Fruit fly (Drosophila melanogaster) Kc167 (cell line): ENCODE data around the gene Mekk1.

ENCODE experiments used
- Myc ChIP-seq: fragments of >200 bp; optimal IDR thresholded peaks from 2 replicates; lab custom pipeline; 2017; ENCODE audit warnings: missing external identifiers
- Sin3A ChIP-seq: fragments of >200 bp; optimal IDR thresholded peaks from 2 replicates; lab custom pipeline; 2018; ENCODE audit warnings: missing external identifiers
- h ChIP-seq: fragments of >200 bp; optimal IDR thresholded peaks from 3 replicates; lab custom pipeline; 2018; ENCODE audit warnings: missing external identifiers
- insv ChIP-seq: fragments of >200 bp; optimal IDR thresholded peaks from 3 replicates; lab custom pipeline; 2018; ENCODE audit warnings: missing external identifiers
- psq ChIP-seq: fragments of >200 bp; optimal IDR thresholded peaks from 2 replicates; lab custom pipeline; 2017; ENCODE audit warnings: missing external identifiers
- ttk ChIP-seq: sonication (Bioruptor generic); optimal IDR thresholded peaks from 2 replicates; lab custom pipeline; 2017; ENCODE audit warnings: missing external identifiers

Gene Mekk1

dm6 chr3R:18721368-18721767 is 22.0 kb downstream of the Mekk1 start:
- no peak for TF ChIP-seq ttk (lab: Kevin White, UChicago)
- no peak for TF ChIP-seq psq (lab: Kevin White, UChicago)
- no peak for TF ChIP-seq Sin3A (lab: Kevin White, UChicago)
- TF ChIP-seq h (lab: Kevin White, UChicago), result no peak
- TF ChIP-seq insv, result no peak
- no peak for TF ChIP-seq Myc (lab: Kevin White, UChicago)

dm6 chr3R:18719767-18720341 is 23.5 kb downstream of the Mekk1 start:
- no peak for TF ChIP-seq Sin3A (lab: Kevin White, UChicago)
- no peak for TF ChIP-seq h (lab: Kevin White, UChicago)
- TF ChIP-seq insv, result no peak
- TF ChIP-seq ttk (lab: Kevin White, UChicago), result no peak
- no peak for TF ChIP-seq psq (lab: Kevin White, UChicago)
- no peak for TF ChIP-seq Myc (lab: Kevin White, UChicago)

dm6 chr3R:18707492-18707891 is 35.9 kb downstream of the Mekk1 start:
- TF ChIP-seq h (lab: Kevin White, UChicago), result no peak
- TF ChIP-seq insv, result no peak
- TF ChIP-seq Myc (lab: Kevin White, UChicago), result no peak
- no peak for TF ChIP-seq ttk (lab: Kevin White, UChicago)
- TF ChIP-seq psq (lab: Kevin White, UChicago), result no peak
- no peak for TF ChIP-seq Sin3A (lab: Kevin White, UChicago)

dm6 chr3R:18706289-18706688 is 37.1 kb downstream of the Mekk1 start:
- no peak for TF ChIP-seq Sin3A (lab: Kevin White, UChicago)
- TF ChIP-seq h (lab: Kevin White, UChicago), result no peak

dm6 chr3R:18705150-18705549 is 38.2 kb downstream of the Mekk1 start, which contains the start of the genes ChAT and VAChT:
TSS of gene ChAT (plus strand) at chr3R:18705501.
TSS of gene VAChT (plus strand) at chr3R:18705501.
- TF ChIP-seq ttk (lab: Kevin White, UChicago) (no peak), psq (lab: Kevin White, UChicago) (no peak), h (lab: Kevin White, UChicago) (no peak), insv (no peak), Myc (lab: Kevin White, UChicago) (no peak), Sin3A (lab: Kevin White, UChicago) (no peak)

dm6 chr3R:18703514-18703913 is 39.9 kb downstream of the Mekk1 start:
- TF ChIP-seq h (lab: Kevin White, UChicago), result no peak

dm6 chr3R:18698855-18699569 is 44.4 kb downstream of the Mekk1 start:
- no peak for TF ChIP-seq Myc (lab: Kevin White, UChicago)
- no peak for TF ChIP-seq h (lab: Kevin White, UChicago)
- TF ChIP-seq psq (lab: Kevin White, UChicago), result no peak
- no peak for TF ChIP-seq insv
- TF ChIP-seq Sin3A (lab: Kevin White, UChicago), result no peak
- TF ChIP-seq ttk (lab: Kevin White, UChicago), result no peak

dm6 chr3R:18694952-18695351 is 48.4 kb downstream of the Mekk1 start, which contains the start of gene CG34282:
TSS of gene CG34282 (plus strand) at chr3R:18695252.
- TF ChIP-seq insv (no peak), psq (lab: Kevin White, UChicago) (no peak), ttk (lab: Kevin White, UChicago) (no peak), Myc (lab: Kevin White, UChicago) (no peak), h (lab: Kevin White, UChicago) (no peak), Sin3A (lab: Kevin White, UChicago) (no peak)

- TF ChIP-seq insv (no peak), h (lab: Kevin White, UChicago) (no peak), Myc (lab: Kevin White, UChicago) (no peak), psq (lab: Kevin White, UChicago) (no peak), ttk (lab: Kevin White, UChicago) (no peak), Sin3A (lab: Kevin White, UChicago) (no peak)
These were observed 49.8 kb downstream of the Mekk1 start, which contains the start of gene CG14300 for dm6 chr3R:18693611-18694010. TSS of gene CG14300 (minus strand) at chr3R:18693711.

dm6 chr3R:18692619-18693018 is 50.8 kb downstream of the Mekk1 start, which contains the start of gene Muc91C:
TSS of gene Muc91C (minus strand) at chr3R:18692719.
- no peak for TF ChIP-seq insv
- TF ChIP-seq Sin3A (lab: Kevin White, UChicago), result no peak
- TF ChIP-seq h (lab: Kevin White, UChicago), result no peak
- no peak for TF ChIP-seq psq (lab: Kevin White, UChicago)
- no peak for TF ChIP-seq ttk (lab: Kevin White, UChicago)
- TF ChIP-seq Myc (lab: Kevin White, UChicago), result no peak
